Worm (Caenorhabditis elegans) whole organism, late embryonic: Measurements from ENCODE around the gene lin-36.

Experiments used
- C08G9.2 ChIP-seq: sonication (generic microtip); optimal IDR thresholded peaks from 2 replicates; lab custom pipeline; 2016; ENCODE audit warnings: mild to moderate bottlenecking, missing genetic modification characterization, moderate library complexity, missing compliant biosample characterization
- C38D4.7 ChIP-seq: fragments of 200-800 bp; sonication (Bioruptor generic); optimal IDR thresholded peaks from 2 replicates; lab custom pipeline; 2018; ENCODE audit warnings: mild to moderate bottlenecking, missing genetic modification characterization, moderate library complexity, missing compliant biosample characterization
- F13H6.1 ChIP-seq: sonication (generic microtip); optimal IDR thresholded peaks from 2 replicates; lab custom pipeline; 2016; ENCODE audit warnings: missing genetic modification characterization, missing compliant biosample characterization
- K02D7.2 ChIP-seq: sonication (generic microtip); optimal IDR thresholded peaks from 2 replicates; lab custom pipeline; 2017; ENCODE audit warnings: mild to moderate bottlenecking, missing genetic modification characterization, missing compliant biosample characterization
- K09A11.1 ChIP-seq: sonication (generic microtip); optimal IDR thresholded peaks from 2 replicates; lab custom pipeline; 2017; ENCODE audit warnings: antibody characterized with exemption, mild to moderate bottlenecking, missing genetic modification characterization, missing compliant biosample characterization; ENCODE audit not compliant: insufficient read depth
- T23F11.4 ChIP-seq: fragments of 200-800 bp; sonication (Bioruptor generic); optimal IDR thresholded peaks from 2 replicates; lab custom pipeline; 2018; ENCODE audit warnings: mild to moderate bottlenecking, missing genetic modification characterization, missing compliant biosample characterization
- Y22D7AL.16 ChIP-seq: sonication (generic microtip); optimal IDR thresholded peaks from 2 replicates; lab custom pipeline; 2016; ENCODE audit warnings: missing genetic modification characterization, missing compliant biosample characterization
- ama-1 ChIP-seq: fragments of 150-350 bp; optimal IDR thresholded peaks from 2 replicates; lab custom pipeline; 2014
- ceh-14 ChIP-seq: sonication (generic microtip); optimal IDR thresholded peaks from 2 replicates; lab custom pipeline; 2016; ENCODE audit warnings: missing genotype, missing genetic modification characterization, missing compliant biosample characterization
- ceh-22 ChIP-seq: sonication (generic microtip); optimal IDR thresholded peaks from 2 replicates; lab custom pipeline; 2017; ENCODE audit warnings: missing biosample characterization, missing genetic modification characterization
- ceh-24 ChIP-seq: sonication (generic microtip); optimal IDR thresholded peaks from 2 replicates; lab custom pipeline; 2016; ENCODE audit warnings: mild to moderate bottlenecking, missing genetic modification characterization, missing compliant biosample characterization
- ceh-30 ChIP-seq: fragments of 150-350 bp; optimal IDR thresholded peaks from 2 replicates; lab custom pipeline; 2014; ENCODE audit warnings: missing biosample characterization, missing genetic modification characterization
- ceh-31 ChIP-seq: sonication (generic microtip); optimal IDR thresholded peaks from 2 replicates; lab custom pipeline; 2016; ENCODE audit warnings: missing genetic modification characterization, missing compliant biosample characterization
- ceh-34 ChIP-seq: sonication (generic microtip); optimal IDR thresholded peaks from 2 replicates; lab custom pipeline; 2016; ENCODE audit warnings: mild to moderate bottlenecking, missing genetic modification characterization, missing compliant biosample characterization
- ceh-45 ChIP-seq: fragments of 200-800 bp; sonication (Bioruptor generic); IDR thresholded peaks from 2 replicates; pipeline ENCODE4 v1.3.6; 2022; ENCODE audit warnings: missing genetic modification reagents, missing genetic modification characterization, missing compliant biosample characterization
- ceh-6 ChIP-seq: fragments of 200-800 bp; sonication (Bioruptor generic); optimal IDR thresholded peaks from 2 replicates; lab custom pipeline; 2018; ENCODE audit warnings: mild to moderate bottlenecking, missing genetic modification characterization, missing compliant biosample characterization
- che-1 ChIP-seq: sonication (generic microtip); optimal IDR thresholded peaks from 2 replicates; lab custom pipeline; 2016; ENCODE audit warnings: mild to moderate bottlenecking, missing genetic modification characterization, missing compliant biosample characterization
- dve-1 ChIP-seq: sonication (generic microtip); optimal IDR thresholded peaks from 2 replicates; lab custom pipeline; 2017; ENCODE audit warnings: antibody characterized with exemption, mild to moderate bottlenecking, missing genetic modification characterization, missing compliant biosample characterization
- elt-2 ChIP-seq: sonication (generic microtip); optimal IDR thresholded peaks from 2 replicates; lab custom pipeline; 2016; ENCODE audit warnings: missing genetic modification reagents, missing genetic modification characterization, missing compliant biosample characterization
- elt-4 ChIP-seq: sonication (generic microtip); optimal IDR thresholded peaks from 2 replicates; lab custom pipeline; 2016; ENCODE audit warnings: missing genetic modification characterization, missing compliant biosample characterization
- eyg-1 ChIP-seq: sonication (generic microtip); optimal IDR thresholded peaks from 2 replicates; lab custom pipeline; 2016; ENCODE audit warnings: missing genotype, missing genetic modification characterization, missing compliant biosample characterization
- fax-1 ChIP-seq: sonication (generic microtip); optimal IDR thresholded peaks from 2 replicates; lab custom pipeline; 2016; ENCODE audit warnings: missing genotype, missing genetic modification characterization, missing compliant biosample characterization
- fkh-10 ChIP-seq: fragments of 150-350 bp; optimal IDR thresholded peaks from 2 replicates; lab custom pipeline; 2014; ENCODE audit warnings: missing biosample characterization, missing genetic modification reagents, missing genetic modification characterization
- fkh-6 ChIP-seq: sonication (generic microtip); optimal IDR thresholded peaks from 2 replicates; lab custom pipeline; 2016; ENCODE audit warnings: missing genetic modification characterization, missing compliant biosample characterization
- gmeb-2 ChIP-seq: sonication (generic microtip); optimal IDR thresholded peaks from 2 replicates; lab custom pipeline; 2016; ENCODE audit warnings: missing genetic modification characterization, inconsistent platforms, missing compliant biosample characterization
- hlh-13 ChIP-seq: fragments of 200-800 bp; sonication (Bioruptor generic); optimal IDR thresholded peaks from 2 replicates; lab custom pipeline; 2018; ENCODE audit warnings: mild to moderate bottlenecking, missing genetic modification characterization, missing compliant biosample characterization
- hlh-30 ChIP-seq: sonication (generic microtip); optimal IDR thresholded peaks from 2 replicates; lab custom pipeline; 2017; ENCODE audit warnings: antibody characterized with exemption, missing genetic modification characterization, missing compliant biosample characterization; ENCODE audit not compliant: insufficient read depth
- hlh-8 ChIP-seq: sonication (generic microtip); optimal IDR thresholded peaks from 2 replicates; lab custom pipeline; 2016; ENCODE audit warnings: missing genotype, missing genetic modification characterization, missing compliant biosample characterization
- lin-11 ChIP-seq: fragments of 200-800 bp; sonication (Bioruptor generic); optimal IDR thresholded peaks from 2 replicates; lab custom pipeline; 2018; ENCODE audit warnings: mild to moderate bottlenecking, missing genetic modification characterization, missing compliant biosample characterization
- madf-2 ChIP-seq: sonication (generic microtip); optimal IDR thresholded peaks from 2 replicates; lab custom pipeline; 2017; ENCODE audit warnings: missing genetic modification characterization, missing compliant biosample characterization
- nfya-1 ChIP-seq: sonication (generic microtip); optimal IDR thresholded peaks from 2 replicates; lab custom pipeline; 2017; ENCODE audit warnings: missing genetic modification characterization, mild to moderate bottlenecking, missing compliant biosample characterization, antibody characterized with exemption, moderate library complexity
- npax-4 ChIP-seq: sonication (generic microtip); optimal IDR thresholded peaks from 2 replicates; lab custom pipeline; 2016; ENCODE audit warnings: missing genetic modification characterization, missing compliant biosample characterization
- pag-3 ChIP-seq: sonication (generic microtip); optimal IDR thresholded peaks from 2 replicates; lab custom pipeline; 2016; ENCODE audit warnings: missing compliant biosample characterization, missing genetic modification characterization, borderline replicate concordance
- pha-2 ChIP-seq: sonication (generic microtip); optimal IDR thresholded peaks from 2 replicates; lab custom pipeline; 2017; ENCODE audit warnings: mild to moderate bottlenecking, missing genetic modification characterization, missing compliant biosample characterization
- pqm-1 ChIP-seq: sonication (generic microtip); optimal IDR thresholded peaks from 2 replicates; lab custom pipeline; 2016; ENCODE audit warnings: missing genetic modification characterization, missing compliant biosample characterization
- pros-1 ChIP-seq: fragments of 150-350 bp; optimal IDR thresholded peaks from 2 replicates; lab custom pipeline; 2014; ENCODE audit warnings: missing biosample characterization, missing genetic modification reagents, missing genetic modification characterization
- ref-2 ChIP-seq: sonication (generic microtip); optimal IDR thresholded peaks from 2 replicates; lab custom pipeline; 2016; ENCODE audit warnings: missing genetic modification characterization, missing compliant biosample characterization
- rnt-1 ChIP-seq: sonication (generic microtip); optimal IDR thresholded peaks from 2 replicates; lab custom pipeline; 2016; ENCODE audit warnings: missing genetic modification characterization, missing compliant biosample characterization
- sdc-2 ChIP-seq: sonication (generic microtip); optimal IDR thresholded peaks from 2 replicates; lab custom pipeline; 2016; ENCODE audit warnings: missing genotype, missing genetic modification characterization, missing compliant biosample characterization
- sox-2 ChIP-seq: fragments of 200-800 bp; sonication (Bioruptor generic); IDR thresholded peaks from 2 replicates; pipeline ENCODE4 v1.3.6; 2022; ENCODE audit warnings: missing genetic modification reagents, missing genetic modification characterization, missing compliant biosample characterization
- syd-9 ChIP-seq: sonication (generic microtip); optimal IDR thresholded peaks from 2 replicates; lab custom pipeline; 2016; ENCODE audit warnings: mild to moderate bottlenecking, missing genetic modification characterization, moderate library complexity, missing compliant biosample characterization
- tbx-2 ChIP-seq: sonication (generic microtip); optimal IDR thresholded peaks from 2 replicates; lab custom pipeline; 2016; ENCODE audit warnings: missing genetic modification characterization, missing compliant biosample characterization
- ttx-3 ChIP-seq: sonication (generic microtip); optimal IDR thresholded peaks from 2 replicates; lab custom pipeline; 2016; ENCODE audit warnings: missing genetic modification reagents, missing genetic modification characterization, missing compliant biosample characterization
- unc-42 ChIP-seq: sonication (generic microtip); optimal IDR thresholded peaks from 2 replicates; lab custom pipeline; 2016; ENCODE audit warnings: missing genotype, missing genetic modification characterization, missing compliant biosample characterization
- zip-5 ChIP-seq: sonication (generic microtip); optimal IDR thresholded peaks from 2 replicates; lab custom pipeline; 2016; ENCODE audit warnings: missing genetic modification characterization, missing compliant biosample characterization

Gene lin-36

DNA sequence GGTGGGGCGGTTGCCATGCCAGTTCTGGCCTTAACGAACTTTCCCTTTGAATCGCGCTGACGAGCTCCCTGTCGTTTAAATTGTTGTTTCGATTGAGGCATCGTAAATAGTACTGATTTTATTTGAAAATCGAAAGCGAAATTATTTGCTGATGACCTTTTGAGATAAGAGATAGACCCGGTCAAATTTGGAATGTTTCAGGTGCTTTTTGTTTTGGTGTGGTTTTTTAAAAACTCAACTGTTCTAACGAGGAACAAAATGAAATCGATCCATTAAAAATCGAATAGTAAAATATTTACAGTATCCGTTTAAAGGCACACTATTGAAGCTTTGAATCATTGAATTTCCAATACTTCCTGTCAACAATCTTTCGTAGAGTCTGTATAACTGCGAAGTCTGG lies 22.1 kb upstream of the lin-36 start, which contains the start of gene K12H4.6:
K12H4.6 (minus strand) TSS at position 101 of the 400 bp plus-strand sequence.
- no peak for TF ChIP-seq ceh-45 (GFP tag; lab: Robert Waterston, UW)
- TF ChIP-seq hlh-30 (tag; lab: Kevin White, UChicago) = no peak
- no peak for TF ChIP-seq pqm-1 (tag; lab: Kevin White, UChicago)
- no peak for TF ChIP-seq sox-2 (GFP tag; lab: Robert Waterston, UW)
- TF ChIP-seq ttx-3 (tag; lab: Kevin White, UChicago) = no peak
- TF ChIP-seq zip-5 (tag; lab: Kevin White, UChicago) = no peak
- no peak for TF ChIP-seq madf-2 (tag; lab: Kevin White, UChicago)
- TF ChIP-seq fkh-10 = no peak
- TF ChIP-seq, all 69 proteins: peak for 0

- TF ChIP-seq ceh-14 (tag; lab: Kevin White, UChicago) (no peak), pag-3 (tag; lab: Kevin White, UChicago) (no peak), pqm-1 (tag; lab: Kevin White, UChicago) (no peak), C38D4.7 (no peak), rnt-1 (tag; lab: Kevin White, UChicago) (no peak), elt-2 (tag; lab: Kevin White, UChicago) (no peak), pha-2 (no peak), dve-1 (tag; lab: Kevin White, UChicago) (no peak), eyg-1 (tag; lab: Kevin White, UChicago) (no peak), ceh-22 (tag; lab: Kevin White, UChicago) (no peak), fkh-6 (tag; lab: Kevin White, UChicago) (no peak), pros-1 (tag; lab: Kevin White, UChicago) (no peak), hlh-13 (GFP tag; lab: Kevin White, UChicago) (no peak), lin-11 (tag; lab: Kevin White, UChicago) (no peak), ama-1 (no peak), K09A11.1 (tag; lab: Kevin White, UChicago) (no peak), elt-4 (tag; lab: Kevin White, UChicago) (no peak), hlh-8 (tag; lab: Kevin White, UChicago) (no peak), hlh-30 (tag; lab: Kevin White, UChicago) (no peak)
These were observed 17.3 kb upstream of the lin-36 start, which contains the start of gene dpf-6 for ce11 chrIII:8037941-8038340. Gene dpf-6, plus strand, starts transcription at chrIII:8038241.

- TF ChIP-seq ceh-30 (tag; lab: Kevin White, UChicago) (no peak), zip-5 (tag; lab: Kevin White, UChicago) (no peak), ttx-3 (tag; lab: Kevin White, UChicago) (no peak), ceh-6 (no peak), che-1 (no peak), pha-2 (no peak), pros-1 (tag; lab: Kevin White, UChicago) (no peak), fax-1 (no peak), tbx-2 (tag; lab: Kevin White, UChicago) (no peak), pqm-1 (tag; lab: Kevin White, UChicago) (no peak), sdc-2 (tag; lab: Kevin White, UChicago) (no peak), pag-3 (tag; lab: Kevin White, UChicago) (no peak), F13H6.1 (tag; lab: Kevin White, UChicago) (no peak), ceh-24 (tag; lab: Kevin White, UChicago) (no peak), ceh-31 (tag; lab: Kevin White, UChicago) (no peak), C08G9.2 (tag; lab: Kevin White, UChicago) (no peak), syd-9 (no peak), ref-2 (tag; lab: Kevin White, UChicago) (no peak)
These were observed 15.8 kb upstream of the lin-36 start for ce11 chrIII:8036497-8036896.

ce11 chrIII:8036050-8036449 lies 15.4 kb upstream of the lin-36 start:
- no peak for TF ChIP-seq ceh-22 (tag; lab: Kevin White, UChicago)
- TF ChIP-seq dve-1 (tag; lab: Kevin White, UChicago) = no peak
- no peak for TF ChIP-seq npax-4 (tag; lab: Kevin White, UChicago)
- TF ChIP-seq unc-42 = no peak
- no peak for TF ChIP-seq zip-5 (tag; lab: Kevin White, UChicago)
- TF ChIP-seq Y22D7AL.16 (tag; lab: Kevin White, UChicago) = no peak
- no peak for TF ChIP-seq sox-2 (GFP tag; lab: Robert Waterston, UW)
- TF ChIP-seq nfya-1 (tag; lab: Kevin White, UChicago) = no peak
- no peak for TF ChIP-seq hlh-30 (tag; lab: Kevin White, UChicago)
- TF ChIP-seq ceh-34 (tag; lab: Kevin White, UChicago) = no peak
- TF ChIP-seq pros-1 (tag; lab: Kevin White, UChicago) = no peak
- no peak for TF ChIP-seq syd-9
- TF ChIP-seq K02D7.2 (tag; lab: Kevin White, UChicago) = no peak
- TF ChIP-seq T23F11.4 = no peak
- no peak for TF ChIP-seq gmeb-2 (tag; lab: Kevin White, UChicago)
